Worm (Caenorhabditis elegans): ENCODE data around the gene grl-9.

DNA sequence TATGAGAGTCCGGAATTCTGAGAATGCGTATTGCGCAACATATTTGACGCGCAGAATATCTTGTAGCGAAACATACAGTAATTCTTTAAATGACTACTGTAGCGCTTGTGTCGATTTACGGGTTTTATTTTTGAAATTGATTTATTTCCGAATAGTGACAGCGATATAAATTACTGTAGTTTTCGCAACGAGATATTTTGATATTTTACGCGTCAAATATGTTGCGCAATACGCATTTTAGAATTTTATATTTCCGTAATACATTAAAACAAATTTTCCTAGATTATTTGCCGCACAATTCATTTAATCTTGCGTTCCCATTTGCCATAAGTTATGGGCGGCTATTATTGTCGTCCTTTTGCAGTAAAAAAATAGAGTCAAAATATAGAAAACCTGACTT lies 26.1 kb downstream of the grl-9 start:
- no peak for TF ChIP-seq mep-1 (tag; optimal IDR thresholded peaks at IDR 0.05)
- no peak for TF ChIP-seq nhr-12 (tag; optimal IDR thresholded peaks at IDR 0.05)
- TF ChIP-seq unc-39 (tag; optimal IDR thresholded peaks at IDR 0.05), result no peak
- TF ChIP-seq blmp-1 (tag; optimal IDR thresholded peaks at IDR 0.05), result no peak
- no peak for TF ChIP-seq elt-3 (tag; optimal IDR thresholded peaks at IDR 0.05)
- TF ChIP-seq unc-62 (GFP tag; optimal IDR thresholded peaks at IDR 0.05), result no peak
- no peak for TF ChIP-seq hlh-1 (tag; optimal IDR thresholded peaks at IDR 0.05)
- no peak for TF ChIP-seq lin-13 (tag; optimal IDR thresholded peaks at IDR 0.05)
- TF ChIP-seq nhr-2 (tag; optimal IDR thresholded peaks at IDR 0.05), result no peak
- TF ChIP-seq pha-4 (tag; optimal IDR thresholded peaks at IDR 0.05), result no peak
- no peak for TF ChIP-seq sem-2 (GFP tag; optimal IDR thresholded peaks at IDR 0.05)

All from whole organism, mixed stage, embryonic.